Worm (Caenorhabditis elegans) whole organism, L4 larva: ENCODE measurements around the gene Y82E9BL.5.

Experiments
- F37D6.2 ChIP-seq: sonication (generic microtip); optimal IDR thresholded peaks from 2 replicates; lab custom pipeline; 2016; ENCODE audit warnings: mild to moderate bottlenecking, missing genetic modification characterization, missing compliant biosample characterization
- F49E8.2 ChIP-seq: sonication (generic microtip); optimal IDR thresholded peaks from 2 replicates; lab custom pipeline; 2016; ENCODE audit warnings: missing compliant biosample characterization, mild to moderate bottlenecking, missing genetic modification characterization, borderline replicate concordance
- R02D3.7 ChIP-seq: fragments of 150-350 bp; sonication (generic microtip); optimal IDR thresholded peaks from 3 replicates; lab custom pipeline; 2014; ENCODE audit warnings: missing biosample characterization, missing genetic modification characterization
- Y5F2A.4 ChIP-seq: fragments of 200-800 bp; sonication (Bioruptor generic); optimal IDR thresholded peaks from 2 replicates; lab custom pipeline; 2018; ENCODE audit warnings: mild to moderate bottlenecking, missing genetic modification characterization, missing compliant biosample characterization
- Y75B8A.6 ChIP-seq: fragments of 200-800 bp; sonication (Bioruptor generic); IDR thresholded peaks from 2 replicates; pipeline ENCODE4 v1.3.6; 2022; ENCODE audit warnings: missing genetic modification reagents, missing genetic modification characterization, missing compliant biosample characterization
- ZK546.5 ChIP-seq, 2 experiments: sonication (generic microtip); optimal IDR thresholded peaks; 2 replicates each; lab custom pipeline; 2017; ENCODE audit warnings: missing biosample characterization in 2 of 2, missing genetic modification characterization in 2 of 2
- aha-1 ChIP-seq: fragments of 150-350 bp; peaks from one replicate; lab custom pipeline; 2014; ENCODE audit warnings: missing biosample characterization, missing genetic modification characterization
- arid-1 ChIP-seq: fragments of 200-800 bp; sonication (Bioruptor generic); conservative IDR thresholded peaks from 2 replicates; pipeline ENCODE4 v1.3.6; 2022; ENCODE audit warnings: missing genetic modification reagents, missing genetic modification characterization, missing compliant biosample characterization
- ceh-20 ChIP-seq: fragments of 200-800 bp; sonication (Bioruptor generic); IDR thresholded peaks from 2 replicates; pipeline ENCODE4 v1.3.6; 2022; ENCODE audit warnings: missing genetic modification reagents, missing genetic modification characterization, missing compliant biosample characterization
- ceh-44 ChIP-seq: fragments of 200-800 bp; sonication (Bioruptor generic); IDR thresholded peaks from 2 replicates; pipeline ENCODE4 v1.3.6; 2022; ENCODE audit warnings: missing genetic modification reagents, missing genetic modification characterization, missing compliant biosample characterization
- ceh-62 ChIP-seq: sonication (generic microtip); optimal IDR thresholded peaks from 2 replicates; lab custom pipeline; 2017; ENCODE audit warnings: missing biosample characterization, missing genetic modification characterization
- ctbp-1 ChIP-seq: fragments of 200-800 bp; sonication (Bioruptor generic); IDR thresholded peaks from 2 replicates; pipeline ENCODE4 v1.3.6; 2022; ENCODE audit warnings: missing genetic modification reagents, missing genetic modification characterization, missing compliant biosample characterization
- daf-16 ChIP-seq, 3 experiments: sonication (generic microtip); optimal IDR thresholded peaks; 2 replicates each; lab custom pipeline; 2016 to 2017; ENCODE audit warnings: missing genetic modification characterization in 3 of 3, missing genetic modification reagents in 3 of 3, mild to moderate bottlenecking in 2 of 3, missing compliant biosample characterization in 2 of 3, missing biosample characterization in 1 of 3, moderate library complexity in 1 of 3
- dmd-8 ChIP-seq: fragments of 200-800 bp; sonication (Bioruptor generic); IDR thresholded peaks from 2 replicates; pipeline ENCODE4 v1.3.6; 2022; ENCODE audit warnings: missing genetic modification characterization, missing compliant biosample characterization
- dmd-9 ChIP-seq: fragments of 200-800 bp; sonication (Bioruptor generic); IDR thresholded peaks from 2 replicates; pipeline ENCODE4 v1.3.6; 2022; ENCODE audit warnings: missing genetic modification reagents, missing genetic modification characterization, missing compliant biosample characterization
- dpl-1 ChIP-seq: fragments of 150-350 bp; optimal IDR thresholded peaks from 2 replicates; lab custom pipeline; 2014; ENCODE audit warnings: missing biosample characterization, missing genetic modification reagents, missing genetic modification characterization
- duxl-1 ChIP-seq: sonication (generic microtip); optimal IDR thresholded peaks from 2 replicates; lab custom pipeline; 2016; ENCODE audit warnings: mild to moderate bottlenecking, missing genetic modification characterization, moderate library complexity, missing compliant biosample characterization; ENCODE audit not compliant: poor library complexity
- dve-1 ChIP-seq: sonication (generic microtip); optimal IDR thresholded peaks from 2 replicates; lab custom pipeline; 2017; ENCODE audit warnings: antibody characterized with exemption, mild to moderate bottlenecking, missing genetic modification characterization, missing compliant biosample characterization; ENCODE audit not compliant: insufficient read depth
- egl-27 ChIP-seq: sonication (generic microtip); optimal IDR thresholded peaks from 3 replicates; lab custom pipeline; 2017; ENCODE audit warnings: missing biosample characterization, missing genetic modification reagents, missing genetic modification characterization
- egl-43 ChIP-seq: fragments of 200-800 bp; sonication (Bioruptor generic); IDR thresholded peaks from 2 replicates; pipeline ENCODE4 v1.3.6; 2022; ENCODE audit warnings: missing genetic modification reagents, missing genetic modification characterization, missing compliant biosample characterization
- fkh-10 ChIP-seq: fragments of 150-350 bp; optimal IDR thresholded peaks from 2 replicates; lab custom pipeline; 2014; ENCODE audit warnings: missing biosample characterization, missing genetic modification reagents, missing genetic modification characterization
- hif-1 ChIP-seq, 2 experiments: sonication (generic microtip); optimal IDR thresholded peaks; 2 replicates each; lab custom pipeline; 2016 to 2017; ENCODE audit warnings: missing compliant biosample characterization in 2 of 2, missing genetic modification characterization in 2 of 2, missing genetic modification reagents in 2 of 2, missing genotype in 2 of 2, mild to moderate bottlenecking in 1 of 2
- hlh-11 ChIP-seq: fragments of 200-800 bp; sonication (Bioruptor generic); optimal IDR thresholded peaks from 2 replicates; lab custom pipeline; 2018; ENCODE audit warnings: mild to moderate bottlenecking, missing genetic modification characterization, missing compliant biosample characterization
- hlh-30 ChIP-seq: sonication (generic microtip); optimal IDR thresholded peaks from 2 replicates; lab custom pipeline; 2017; ENCODE audit warnings: antibody characterized with exemption, mild to moderate bottlenecking, missing genetic modification characterization, missing compliant biosample characterization; ENCODE audit not compliant: insufficient read depth
- hmg-1.1 ChIP-seq: fragments of 200-800 bp; sonication (Bioruptor generic); IDR thresholded peaks from 2 replicates; pipeline ENCODE4 v1.3.6; 2022; ENCODE audit warnings: missing genetic modification reagents, missing genetic modification characterization, missing compliant biosample characterization
- lim-7 ChIP-seq: fragments of 200-800 bp; sonication (Bioruptor generic); IDR thresholded peaks from 2 replicates; pipeline ENCODE4 v1.3.6; 2022; ENCODE audit warnings: missing genetic modification characterization, missing compliant biosample characterization
- lin-1 ChIP-seq: fragments of 200-800 bp; sonication (Bioruptor generic); IDR thresholded peaks from 2 replicates; pipeline ENCODE4 v1.3.6; 2022; ENCODE audit warnings: missing genetic modification reagents, missing genetic modification characterization, missing compliant biosample characterization
- lin-13 ChIP-seq: fragments of 150-350 bp; optimal IDR thresholded peaks from 2 replicates; lab custom pipeline; 2014; ENCODE audit warnings: missing biosample characterization, missing genetic modification reagents, missing genetic modification characterization
- lir-3 ChIP-seq: sonication (generic microtip); optimal IDR thresholded peaks from 2 replicates; lab custom pipeline; 2016; ENCODE audit warnings: mild to moderate bottlenecking, missing genetic modification characterization, missing compliant biosample characterization
- lsy-2 ChIP-seq, 2 experiments: fragments of 150-350 bp in 1 of 2; sonication (generic microtip) in 1 of 2; optimal IDR thresholded peaks; 2 replicates each; lab custom pipeline; 2014 to 2017; ENCODE audit warnings: missing biosample characterization in 2 of 2, missing genetic modification characterization in 2 of 2
- nhr-102 ChIP-seq: sonication (generic microtip); optimal IDR thresholded peaks from 2 replicates; lab custom pipeline; 2016; ENCODE audit warnings: mild to moderate bottlenecking, missing genetic modification characterization, moderate library complexity, missing compliant biosample characterization
- nhr-28 ChIP-seq: fragments of 150-350 bp; optimal IDR thresholded peaks from 2 replicates; lab custom pipeline; 2014; ENCODE audit warnings: missing biosample characterization, missing genetic modification characterization
- nhr-42 ChIP-seq: fragments of 200-800 bp; sonication (Bioruptor generic); IDR thresholded peaks from 2 replicates; pipeline ENCODE4 v1.3.6; 2022; ENCODE audit warnings: missing genetic modification characterization, missing compliant biosample characterization
- nhr-48 ChIP-seq: sonication (generic microtip); optimal IDR thresholded peaks from 2 replicates; lab custom pipeline; 2016; ENCODE audit warnings: mild to moderate bottlenecking, missing genetic modification characterization, missing compliant biosample characterization
- nhr-76 ChIP-seq: fragments of 150-350 bp; optimal IDR thresholded peaks from 2 replicates; lab custom pipeline; 2014; ENCODE audit warnings: missing biosample characterization, missing genetic modification characterization
- pqm-1 ChIP-seq: sonication (generic microtip); optimal IDR thresholded peaks from 2 replicates; lab custom pipeline; 2017; ENCODE audit warnings: missing biosample characterization, missing genetic modification characterization
- rbr-2 ChIP-seq: sonication (generic microtip); optimal IDR thresholded peaks from 2 replicates; lab custom pipeline; 2016; ENCODE audit warnings: missing genotype, missing genetic modification characterization, missing compliant biosample characterization
- saeg-2 ChIP-seq: fragments of 200-800 bp; sonication (Bioruptor generic); IDR thresholded peaks from 2 replicates; pipeline ENCODE4 v1.3.6; 2022; ENCODE audit warnings: missing genetic modification reagents, missing genetic modification characterization, missing compliant biosample characterization
- sdz-12 ChIP-seq: fragments of 200-800 bp; sonication (Bioruptor generic); optimal IDR thresholded peaks from 2 replicates; lab custom pipeline; 2018; ENCODE audit warnings: mild to moderate bottlenecking, missing genetic modification characterization, missing compliant biosample characterization
- snpc-1.2 ChIP-seq: fragments of 200-800 bp; sonication (Bioruptor generic); IDR thresholded peaks from 2 replicates; pipeline ENCODE4 v1.3.6; 2022; ENCODE audit warnings: missing genetic modification reagents, missing genetic modification characterization, missing compliant biosample characterization
- tag-97 ChIP-seq: fragments of 200-800 bp; sonication (Bioruptor generic); IDR thresholded peaks from 2 replicates; pipeline ENCODE4 v1.3.6; 2022; ENCODE audit warnings: missing genetic modification characterization, missing compliant biosample characterization
- unc-130 ChIP-seq: sonication (generic microtip); optimal IDR thresholded peaks from 2 replicates; lab custom pipeline; 2016; ENCODE audit warnings: missing genetic modification reagents, missing genetic modification characterization, missing compliant biosample characterization
- unc-62 ChIP-seq, 3 experiments: fragments of 150-350 bp in 1 of 3; sonication (generic microtip); optimal IDR thresholded peaks in 2 of 3; peaks in 1 of 3; 1 replicate in 1 of 3; 2 replicates in 2 of 3; lab custom pipeline; 2014 to 2017; ENCODE audit warnings: missing biosample characterization in 3 of 3, missing genetic modification characterization in 3 of 3, missing genetic modification reagents in 3 of 3, missing genotype in 1 of 3
- ztf-11 ChIP-seq: fragments of 150-350 bp; optimal IDR thresholded peaks from 2 replicates; lab custom pipeline; 2014; ENCODE audit warnings: missing biosample characterization, missing genetic modification characterization

Y82E9BL.5 gene

DNA sequence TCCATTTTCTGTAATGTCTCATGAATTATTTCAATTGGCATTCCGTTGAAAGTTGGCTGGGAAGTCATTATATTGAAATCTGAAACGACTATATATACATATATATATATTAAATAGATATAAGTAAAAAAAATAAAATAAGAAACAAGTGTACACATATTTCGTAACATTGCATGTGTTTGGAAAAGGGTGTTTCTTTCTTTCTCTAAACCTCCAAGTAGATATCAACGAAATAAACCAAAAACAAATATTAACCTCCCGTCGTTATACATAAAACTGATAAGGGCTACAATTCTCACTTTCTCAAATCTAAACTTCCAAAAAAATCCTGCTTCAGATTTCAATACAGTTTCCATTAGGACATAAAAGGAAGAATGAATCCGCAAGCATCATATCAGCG is 39.2 kb downstream of the Y82E9BL.5 start, which contains the start of gene fbxa-79 (continued):
- no peak for TF ChIP-seq ceh-20 (GFP tag; lab: Robert Waterston, UW)
- peak; percentile 31 for TF ChIP-seq hlh-11 (tag; lab: Kevin White, UChicago)
- no peak for TF ChIP-seq lin-13 (GFP tag; lab: Kevin White, UChicago)
- no peak for TF ChIP-seq F49E8.2
- TF ChIP-seq unc-130: no peak
- no peak for TF ChIP-seq Y5F2A.4 (GFP tag; lab: Kevin White, UChicago)
- TF ChIP-seq unc-62 (GFP tag; optimal IDR thresholded peaks at IDR 0.05 in 1 of 2; lab: Kevin White, UChicago): peak in 1 of 2 experiments; percentile 25
- no peak for TF ChIP-seq unc-62 (tag; optimal IDR thresholded peaks at IDR 0.05; lab: Kevin White, UChicago)
- no peak for TF ChIP-seq lir-3 (tag; lab: Kevin White, UChicago)
- no peak for TF ChIP-seq nhr-48 (tag; lab: Kevin White, UChicago)
- TF ChIP-seq dmd-8: no peak
- TF ChIP-seq nhr-28: peak; percentile 78
- no peak for TF ChIP-seq rbr-2
- no peak for TF ChIP-seq dpl-1 (GFP tag; lab: Kevin White, UChicago)
- no peak for TF ChIP-seq egl-43 (GFP tag; lab: Robert Waterston, UW)
- TF ChIP-seq aha-1 (tag; lab: Kevin White, UChicago): peak; percentile 1
- no peak for TF ChIP-seq nhr-42
- no peak for TF ChIP-seq ceh-44 (GFP tag; lab: Robert Waterston, UW)
- no peak for TF ChIP-seq daf-16 (GFP tag; optimal IDR thresholded peaks at IDR 0.05; lab: Kevin White, UChicago)
- TF ChIP-seq daf-16 (tag; optimal IDR thresholded peaks at IDR 0.05; lab: Kevin White, UChicago): peak; percentile 71
- no peak for TF ChIP-seq arid-1 (GFP tag; lab: Robert Waterston, UW)
- no peak for TF ChIP-seq hmg-1.1 (GFP tag; lab: Robert Waterston, UW)
- TF ChIP-seq R02D3.7: no peak
- no peak for TF ChIP-seq F37D6.2 (tag; lab: Kevin White, UChicago)
- no peak for TF ChIP-seq hif-1 (tag; optimal IDR thresholded peaks at IDR 0.05; lab: Kevin White, UChicago)
- no peak for TF ChIP-seq nhr-102 (tag; lab: Kevin White, UChicago)
- no peak for TF ChIP-seq fkh-10 (GFP tag; lab: Kevin White, UChicago)
- TF ChIP-seq lin-1: no peak
- no peak for TF ChIP-seq snpc-1.2 (GFP tag; lab: Robert Waterston, UW)
- TF ChIP-seq tag-97 (GFP tag; lab: Robert Waterston, UW): no peak
- peak; percentile 86 for TF ChIP-seq pqm-1 (tag; lab: Kevin White, UChicago)
- TF ChIP-seq nhr-76 (tag; lab: Kevin White, UChicago): no peak
- TF ChIP-seq ceh-62 (tag; lab: Kevin White, UChicago): no peak
- peak; percentile 38 for TF ChIP-seq dve-1 (tag; lab: Kevin White, UChicago)
- TF ChIP-seq ztf-11 (tag; lab: Kevin White, UChicago): no peak
- no peak for TF ChIP-seq saeg-2 (GFP tag; lab: Robert Waterston, UW)
- TF ChIP-seq lim-7: no peak
- no peak for TF ChIP-seq duxl-1
- no peak for TF ChIP-seq hlh-30 (tag; lab: Kevin White, UChicago)
- TF ChIP-seq ctbp-1 (GFP tag; lab: Robert Waterston, UW): no peak
- TF ChIP-seq Y75B8A.6 (GFP tag; lab: Robert Waterston, UW): no peak
- TF ChIP-seq egl-27: no peak
- TF ChIP-seq sdz-12 (GFP tag; lab: Kevin White, UChicago): no peak
- no peak for TF ChIP-seq dmd-9 (GFP tag; lab: Robert Waterston, UW)
- no peak for TF ChIP-seq lsy-2 (tag; optimal IDR thresholded peaks at IDR 0.05; lab: Kevin White, UChicago)
- TF ChIP-seq ZK546.5 (tag; optimal IDR thresholded peaks at IDR 0.05; lab: Kevin White, UChicago): no peak
